Fruit fly (Drosophila melanogaster) whole organism, embryonic: ENCODE results near the gene CG17707.

Experiments
- CG14860 ChIP-seq: fragments of 200-800 bp; sonication (Bioruptor generic); IDR thresholded peaks from 3 replicates; pipeline ENCODE4 v1.3.6; 2022; ENCODE audit warnings: missing biosample characterization, missing genetic modification characterization; ENCODE audit not compliant: partially characterized antibody
- CG2120 ChIP-seq: fragments of 200-800 bp; sonication (Bioruptor generic); optimal IDR thresholded peaks from 3 replicates; lab custom pipeline; 2016; ENCODE audit warnings: missing biosample characterization, missing genetic modification characterization
- CG9609 ChIP-seq: fragments of 200-800 bp; sonication (Bioruptor generic); optimal IDR thresholded peaks from 3 replicates; lab custom pipeline; 2016; ENCODE audit warnings: missing biosample characterization, missing genetic modification characterization
- Fer3 ChIP-seq: fragments of 200-800 bp; sonication (Bioruptor generic); optimal IDR thresholded peaks from 2 replicates; lab custom pipeline; 2018; ENCODE audit warnings: missing biosample characterization, mild to moderate bottlenecking, missing genetic modification characterization, moderate library complexity
- PHDP ChIP-seq: fragments of 200-800 bp; sonication (Bioruptor generic); optimal IDR thresholded peaks from 3 replicates; lab custom pipeline; 2018; ENCODE audit warnings: missing biosample characterization, mild to moderate bottlenecking, missing genetic modification characterization, moderate library complexity
- sob ChIP-seq: fragments of 200-800 bp; sonication (Bioruptor generic); IDR thresholded peaks from 2 replicates; pipeline ENCODE4 v1.3.6; 2022; ENCODE audit warnings: missing biosample characterization, missing genetic modification characterization

- TF ChIP-seq CG9609 (GFP tag; lab: Kevin White, UChicago) (no peak), Fer3 (tag; lab: Kevin White, UChicago) (no peak), sob (GFP tag; lab: Robert Waterston, UW) (no peak), CG2120 (GFP tag; lab: Kevin White, UChicago) (no peak), CG14860 (GFP tag; lab: Robert Waterston, UW) (no peak), PHDP (tag; lab: Kevin White, UChicago) (no peak)
Measured at dm6 chrX:145081-145480, 3.1 kb downstream of the CG17707 start.
